Fruit fly (Drosophila melanogaster) whole organism, pupa: ENCODE results near the gene CG31635.

Experiments used
- CG10348 ChIP-seq: fragments of 200-800 bp; sonication (Bioruptor generic); IDR thresholded peaks from 2 replicates; pipeline ENCODE4 v1.3.6; 2022; ENCODE audit warnings: missing biosample characterization, missing genetic modification characterization
- CG12605 ChIP-seq: fragments of 200-800 bp; sonication (Bioruptor generic); IDR thresholded peaks from 2 replicates; pipeline ENCODE4 v1.3.6; 2022; ENCODE audit warnings: missing biosample characterization, missing genetic modification characterization
- CG14655 ChIP-seq: fragments of 200-800 bp; sonication (Bioruptor generic); optimal IDR thresholded peaks from 3 replicates; lab custom pipeline; 2017; ENCODE audit warnings: mild to moderate bottlenecking, missing biosample characterization, missing genetic modification reagents, missing genetic modification characterization
- CG4496 ChIP-seq: fragments of 200-800 bp; sonication (Bioruptor generic); IDR thresholded peaks from 3 replicates; pipeline ENCODE4 v1.3.6; 2022; ENCODE audit warnings: missing biosample characterization, missing genetic modification characterization
- CG9948 ChIP-seq: fragments of 200-800 bp; sonication (Bioruptor generic); optimal IDR thresholded peaks from 2 replicates; lab custom pipeline; 2018; ENCODE audit warnings: missing biosample characterization, mild to moderate bottlenecking, missing genetic modification characterization, moderate library complexity
- D1 ChIP-seq: fragments of 200-800 bp; sonication (Bioruptor generic); optimal IDR thresholded peaks from 2 replicates; lab custom pipeline; 2018; ENCODE audit warnings: missing biosample characterization, mild to moderate bottlenecking, missing genetic modification characterization, moderate library complexity
- EcR ChIP-seq: fragments of 200-800 bp; sonication (Bioruptor generic); optimal IDR thresholded peaks from 3 replicates; lab custom pipeline; 2019; ENCODE audit warnings: missing biosample characterization, missing genetic modification characterization, mild to moderate bottlenecking, moderate library complexity, missing genetic modification reagents
- Ets98B ChIP-seq: fragments of 200-800 bp; sonication (Bioruptor generic); IDR thresholded peaks from 2 replicates; pipeline ENCODE4 v1.3.6; 2022; ENCODE audit warnings: missing biosample characterization, missing genetic modification characterization
- Pif1A ChIP-seq: fragments of 200-800 bp; sonication (Bioruptor generic); optimal IDR thresholded peaks from 3 replicates; lab custom pipeline; 2016; ENCODE audit warnings: missing biosample characterization, missing genetic modification characterization
- Pif1B ChIP-seq: fragments of 200-800 bp; sonication (Bioruptor generic); optimal IDR thresholded peaks from 3 replicates; lab custom pipeline; 2016; ENCODE audit warnings: missing biosample characterization, missing genetic modification characterization
- fd96Ca ChIP-seq: fragments of 200-800 bp; sonication (Bioruptor generic); IDR thresholded peaks from 3 replicates; pipeline ENCODE4 v1.3.6; 2022; ENCODE audit warnings: missing biosample characterization, missing genetic modification characterization
- rn ChIP-seq: fragments of 200-800 bp; sonication (Bioruptor generic); IDR thresholded peaks from 2 replicates; pipeline ENCODE4 v1.3.6; 2022; ENCODE audit warnings: missing biosample characterization, missing genetic modification characterization

- TF ChIP-seq CG14655 (GFP tag; lab: Kevin White, UChicago) (no peak), CG12605 (GFP tag; lab: Robert Waterston, UW) (no peak), CG10348 (GFP tag; lab: Robert Waterston, UW) (no peak), CG9948 (no peak), D1 (tag; lab: Kevin White, UChicago) (no peak), Pif1B (no peak), rn (no peak), CG4496 (GFP tag; lab: Robert Waterston, UW) (no peak), fd96Ca (GFP tag; lab: Robert Waterston, UW) (no peak), EcR (GFP tag; lab: Kevin White, UChicago) (no peak), Pif1A (GFP tag; lab: Kevin White, UChicago) (no peak), Ets98B (GFP tag; lab: Robert Waterston, UW) (no peak)
These were observed 5.6 kb downstream of the CG31635 start for dm6 chr2L:6643218-6643756.
